Comparison of ENCODE assay signal across 2 fruit fly cellular contexts in the genomic region with DNA sequence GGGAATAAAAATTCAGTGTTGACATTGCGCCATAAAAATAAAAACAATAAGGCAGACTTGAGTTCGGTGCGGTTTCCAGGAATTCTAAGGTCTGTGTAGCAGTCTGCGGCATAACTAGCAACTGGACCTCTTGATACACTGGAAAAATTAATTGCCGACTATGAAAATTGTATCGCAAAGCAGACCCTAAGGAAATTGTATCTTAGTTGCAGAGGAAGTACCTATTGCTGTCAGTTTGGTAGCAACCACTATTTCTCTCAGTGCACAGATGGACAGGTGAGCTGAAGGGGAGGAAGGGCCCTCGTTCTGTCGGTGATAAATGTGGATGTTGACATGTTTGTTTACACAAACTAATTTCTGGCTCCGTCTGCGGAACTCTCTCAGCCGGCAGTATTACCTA.
TF ChIP-seq lines count a peak whose summit lies in the region.

No protein-coding gene starts in this region.

TF ChIP-seq in whole organism, embryonic, 481 proteins besides CTCF, POLR2A, EP300 and RAD21 (continued from another document and continues in another):
- TF ChIP-seq ind (GFP tag; optimal IDR thresholded peaks at IDR 0.05; lab: Kevin White, UChicago) (no peak), slp2 (GFP tag; optimal IDR thresholded peaks at IDR 0.05; lab: Kevin White, UChicago) (peak; percentile 44), Sox100B (GFP tag; optimal IDR thresholded peaks at IDR 0.05; lab: Kevin White, UChicago) (no peak), HmgZ (tag; optimal IDR thresholded peaks at IDR 0.05; lab: Kevin White, UChicago) (no peak), CG2875 (GFP tag; optimal IDR thresholded peaks at IDR 0.05; lab: Kevin White, UChicago) (no peak), Ets65A (GFP tag; lab: Kevin White, UChicago) (peak; percentile 96), Eip74EF (GFP tag; optimal IDR thresholded peaks at IDR 0.05; lab: Kevin White, UChicago) (no peak), dan (GFP tag; IDR thresholded peaks at IDR 0.05; lab: Robert Waterston, UW) (peak; percentile 63; the same call in 1 of the 2 replicates), CG2199 (GFP tag; IDR thresholded peaks at IDR 0.05; lab: Robert Waterston, UW) (0 out of 3 replicates have a peak, but pooled peaks have one; percentile 44), CG17829 (tag; optimal IDR thresholded peaks at IDR 0.05; lab: Kevin White, UChicago) (peak; percentile 62), lov (optimal IDR thresholded peaks at IDR 0.05; lab: Kevin White, UChicago) (no peak), lov (GFP tag; IDR thresholded peaks at IDR 0.05; lab: Robert Waterston, UW) (peak; percentile 76; the same call in 2 of the 3 replicates), CG2129 (GFP tag; IDR thresholded peaks at IDR 0.05; lab: Robert Waterston, UW; ENCODE audit: partially characterized antibody) (no peak), zfh1 (GFP tag; IDR thresholded peaks at IDR 0.05; lab: Robert Waterston, UW) (peak; percentile 78), caup (GFP tag; optimal IDR thresholded peaks at IDR 0.05; lab: Kevin White, UChicago; ENCODE audit: severe bottlenecking) (no peak), fd102C (GFP tag; optimal IDR thresholded peaks at IDR 0.05; lab: Kevin White, UChicago) (peak; percentile 82), dati (GFP tag; IDR thresholded peaks at IDR 0.05; lab: Robert Waterston, UW) (0 out of 2 replicates have a peak, but pooled peaks have one; percentile 21), dmrt99B (tag; optimal IDR thresholded peaks at IDR 0.05; lab: Kevin White, UChicago) (peak; percentile 19), lola (GFP tag; optimal IDR thresholded peaks at IDR 0.05; lab: Kevin White, UChicago) (peak in 1 of 3 experiments; percentile 46), CG7987 (GFP tag; optimal IDR thresholded peaks at IDR 0.05; lab: Kevin White, UChicago) (no peak), croc (GFP tag; conservative IDR thresholded peaks at IDR 0.05; lab: Robert Waterston, UW) (peak; percentile 21; the same call in 1 of the 3 replicates), sim (GFP tag; IDR thresholded peaks at IDR 0.05; lab: Robert Waterston, UW) (peak; percentile 49; the same call in 1 of the 2 replicates), her (GFP tag; optimal IDR thresholded peaks at IDR 0.05; lab: Kevin White, UChicago) (peak; percentile 28), row (GFP tag; IDR thresholded peaks at IDR 0.05; lab: Robert Waterston, UW) (peak; percentile 51; the same call in 2 of the 3 replicates), Neu2 (GFP tag; optimal IDR thresholded peaks at IDR 0.05; lab: Kevin White, UChicago; ENCODE audit: borderline replicate concordance) (no peak), dm (GFP tag; optimal IDR thresholded peaks at IDR 0.05; lab: Kevin White, UChicago) (no peak), CG17328 (GFP tag; IDR thresholded peaks at IDR 0.05; lab: Robert Waterston, UW) (peak; percentile 54), bsh (GFP tag; optimal IDR thresholded peaks at IDR 0.05; lab: Kevin White, UChicago) (peak; percentile 3 to 28), Abd-B (GFP tag; optimal IDR thresholded peaks at IDR 0.05; lab: Kevin White, UChicago) (peak; percentile 47), CG6689 (GFP tag; IDR thresholded peaks at IDR 0.05; lab: Robert Waterston, UW) (0 out of 2 replicates have a peak, but pooled peaks have one; percentile 9), kay (GFP tag; optimal IDR thresholded peaks at IDR 0.05; lab: Kevin White, UChicago) (no peak), CG12942 (GFP tag; optimal IDR thresholded peaks at IDR 0.05; lab: Kevin White, UChicago) (no peak), Opbp (GFP tag; IDR thresholded peaks at IDR 0.05; lab: Robert Waterston, UW; ENCODE audit: partially characterized antibody) (no peak), Ssrp (tag; optimal IDR thresholded peaks at IDR 0.05; lab: Kevin White, UChicago) (peak; percentile 3), CG4424 (GFP tag; optimal IDR thresholded peaks at IDR 0.05; lab: Kevin White, UChicago) (peak; percentile 33), CG10979 (tag; optimal IDR thresholded peaks at IDR 0.05; lab: Kevin White, UChicago) (peak; percentile 47), ac (GFP tag; optimal IDR thresholded peaks at IDR 0.05; lab: Kevin White, UChicago) (peak; percentile 75), insv (GFP tag; optimal IDR thresholded peaks at IDR 0.05; lab: Kevin White, UChicago) (no peak), toy (GFP tag; IDR thresholded peaks at IDR 0.05; lab: Robert Waterston, UW) (no peak), CG2202 (tag; optimal IDR thresholded peaks at IDR 0.05; lab: Kevin White, UChicago) (peak; percentile 28), CG16863 (GFP tag; optimal IDR thresholded peaks at IDR 0.05; lab: Kevin White, UChicago) (peak; percentile 13), CG12236 (GFP tag; optimal IDR thresholded peaks at IDR 0.05; lab: Kevin White, UChicago) (no peak), Optix (GFP tag; IDR thresholded peaks at IDR 0.05; lab: Robert Waterston, UW) (no peak), CG13894 (tag; optimal IDR thresholded peaks at IDR 0.05; lab: Kevin White, UChicago) (no peak), H2.0 (GFP tag; IDR thresholded peaks at IDR 0.05; lab: Robert Waterston, UW) (0 out of 2 replicates have a peak, but pooled peaks have one; percentile 19), Trl (optimal IDR thresholded peaks at IDR 0.05; lab: Kevin White, UChicago) (no peak), Trl (GFP tag; optimal IDR thresholded peaks at IDR 0.05; lab: Kevin White, UChicago) (peak; percentile 68), Stat92E (GFP tag; optimal IDR thresholded peaks at IDR 0.05; lab: Kevin White, UChicago) (peak in 1 of 3 experiments; percentile 90), stwl (tag; optimal IDR thresholded peaks at IDR 0.05; lab: Kevin White, UChicago) (peak; percentile 10), CG12391 (tag; optimal IDR thresholded peaks at IDR 0.05; lab: Kevin White, UChicago) (peak; percentile 35), hbn (GFP tag; IDR thresholded peaks at IDR 0.05; lab: Robert Waterston, UW; ENCODE audit: partially characterized antibody) (no peak), Chrac-16 (GFP tag; optimal IDR thresholded peaks at IDR 0.05; lab: Kevin White, UChicago) (no peak), crol (GFP tag; IDR thresholded peaks at IDR 0.05; lab: Robert Waterston, UW) (peak; percentile 41), zen2 (GFP tag; IDR thresholded peaks at IDR 0.05; lab: Robert Waterston, UW; ENCODE audit: partially characterized antibody) (no peak), CG4282 (GFP tag; optimal IDR thresholded peaks at IDR 0.05; lab: Kevin White, UChicago) (no peak), CG2120 (GFP tag; optimal IDR thresholded peaks at IDR 0.05; lab: Kevin White, UChicago) (no peak), psq (GFP tag; optimal IDR thresholded peaks at IDR 0.05; lab: Kevin White, UChicago) (no peak), CG11695 (GFP tag; IDR thresholded peaks at IDR 0.05; lab: Robert Waterston, UW) (0 out of 3 replicates have a peak, but pooled peaks have one; percentile 39), CG11398 (GFP tag; optimal IDR thresholded peaks at IDR 0.05; lab: Kevin White, UChicago) (peak; percentile 21), CG3407 (GFP tag; optimal IDR thresholded peaks at IDR 0.05; lab: Kevin White, UChicago) (peak; percentile 20)

TF ChIP-seq in whole organism, prepupa, 60 proteins besides CTCF, POLR2A, EP300 and RAD21 (continued from another document):
- TF ChIP-seq fd85E (GFP tag; optimal IDR thresholded peaks at IDR 0.05; lab: Kevin White, UChicago) (no peak), net (GFP tag; optimal IDR thresholded peaks at IDR 0.05; lab: Kevin White, UChicago) (no peak), Sox14 (GFP tag; optimal IDR thresholded peaks at IDR 0.05; lab: Kevin White, UChicago) (peak; percentile 24), Lpt (GFP tag; optimal IDR thresholded peaks at IDR 0.05; lab: Kevin White, UChicago) (no peak), CG3919 (GFP tag; optimal IDR thresholded peaks at IDR 0.05; lab: Kevin White, UChicago) (peak; percentile 38), Smox (GFP tag; optimal IDR thresholded peaks at IDR 0.05; lab: Kevin White, UChicago) (no peak), Hr38 (GFP tag; optimal IDR thresholded peaks at IDR 0.05; lab: Kevin White, UChicago) (no peak), cyc (GFP tag; optimal IDR thresholded peaks at IDR 0.05; lab: Kevin White, UChicago) (peak; percentile 13), CG7368 (GFP tag; optimal IDR thresholded peaks at IDR 0.05; lab: Kevin White, UChicago) (no peak), CG10669 (GFP tag; optimal IDR thresholded peaks at IDR 0.05; lab: Kevin White, UChicago) (peak; percentile 28), acj6 (GFP tag; optimal IDR thresholded peaks at IDR 0.05; lab: Kevin White, UChicago) (peak; percentile 19), Blimp-1 (GFP tag; optimal IDR thresholded peaks at IDR 0.05; lab: Kevin White, UChicago) (no peak), ss (GFP tag; optimal IDR thresholded peaks at IDR 0.05; lab: Kevin White, UChicago) (peak in 1 of 2 experiments; percentile 45), CG6163 (GFP tag; IDR thresholded peaks at IDR 0.05; lab: Robert Waterston, UW) (peak; percentile 87), CG3032 (tag; optimal IDR thresholded peaks at IDR 0.05; lab: Kevin White, UChicago) (peak; percentile 71), spab (GFP tag; optimal IDR thresholded peaks at IDR 0.05; lab: Kevin White, UChicago) (peak; percentile 5), CG6276 (GFP tag; optimal IDR thresholded peaks at IDR 0.05; lab: Kevin White, UChicago) (no peak), achi (GFP tag; optimal IDR thresholded peaks at IDR 0.05; lab: Kevin White, UChicago) (peak; percentile 9), CG11902 (GFP tag; optimal IDR thresholded peaks at IDR 0.05; lab: Kevin White, UChicago) (no peak), Ets96B (tag; optimal IDR thresholded peaks at IDR 0.05; lab: Kevin White, UChicago) (peak; percentile 89), Eip78C (GFP tag; lab: Kevin White, UChicago) (peak; percentile 96), CG32006 (GFP tag; optimal IDR thresholded peaks at IDR 0.05; lab: Kevin White, UChicago) (no peak), Hr39 (GFP tag; optimal IDR thresholded peaks at IDR 0.05; lab: Kevin White, UChicago) (peak; percentile 28), topi (GFP tag; optimal IDR thresholded peaks at IDR 0.05; lab: Kevin White, UChicago) (peak; percentile 53), svp (GFP tag; lab: Kevin White, UChicago) (peak; percentile 87), CG11294 (GFP tag; IDR thresholded peaks at IDR 0.05; lab: Robert Waterston, UW) (no peak), pdm3 (GFP tag; optimal IDR thresholded peaks at IDR 0.05; lab: Kevin White, UChicago) (peak; percentile 6), fkh (GFP tag; optimal IDR thresholded peaks at IDR 0.05; lab: Kevin White, UChicago) (no peak), esn (GFP tag; optimal IDR thresholded peaks at IDR 0.05; lab: Kevin White, UChicago) (peak; percentile 29), Eip75B (GFP tag; optimal IDR thresholded peaks at IDR 0.05; lab: Kevin White, UChicago) (peak; percentile 71), CG9139 (GFP tag; optimal IDR thresholded peaks at IDR 0.05; lab: Kevin White, UChicago) (no peak), Gug (GFP tag; IDR thresholded peaks at IDR 0.05; lab: Robert Waterston, UW) (no peak), dsx (GFP tag; optimal IDR thresholded peaks at IDR 0.05; lab: Kevin White, UChicago; ENCODE audit: poor library complexity, severe bottlenecking) (peak; percentile 88), lz (GFP tag; optimal IDR thresholded peaks at IDR 0.05; lab: Kevin White, UChicago) (peak; percentile 41), Sox102F (GFP tag; optimal IDR thresholded peaks at IDR 0.05; lab: Kevin White, UChicago) (no peak), CG4318 (GFP tag; optimal IDR thresholded peaks at IDR 0.05; lab: Kevin White, UChicago) (no peak), CG8632 (GFP tag; optimal IDR thresholded peaks at IDR 0.05; lab: Kevin White, UChicago) (no peak)
